Fruit fly (Drosophila melanogaster): Measurements from ENCODE around the gene CARPB.

DNA sequence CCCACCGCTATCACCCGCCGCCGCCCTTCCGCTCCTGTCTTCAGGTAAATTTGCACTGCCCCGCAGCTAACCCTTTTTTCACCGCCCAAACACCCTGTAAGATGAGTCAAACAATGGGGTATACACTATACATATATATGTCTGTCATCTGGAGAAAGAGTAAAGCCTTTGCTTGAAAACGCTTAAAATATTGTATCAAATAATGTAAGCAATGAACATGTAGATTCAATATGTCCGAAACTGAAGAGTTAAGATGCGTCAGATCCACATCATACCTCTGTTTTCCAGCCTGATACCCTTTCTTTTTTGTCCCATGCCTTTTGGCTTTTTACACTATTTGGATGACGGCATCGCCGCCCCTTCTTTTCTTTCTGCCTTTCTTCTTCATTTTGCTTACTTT is 109.8 kb downstream of the CARPB start:
- TF ChIP-seq brk (GFP tag; optimal IDR thresholded peaks at IDR 0.05): no peak
- TF ChIP-seq Hr83 (GFP tag; optimal IDR thresholded peaks at IDR 0.05; ENCODE audit: poor library complexity, severe bottlenecking): no peak
- TF ChIP-seq Mio (GFP tag; optimal IDR thresholded peaks at IDR 0.05): no peak
- no peak for TF ChIP-seq usp (GFP tag; optimal IDR thresholded peaks at IDR 0.05)
- TF ChIP-seq rgr (GFP tag; optimal IDR thresholded peaks at IDR 0.05): peak; percentile 64
